Fruit fly (Drosophila melanogaster): ENCODE results near the gene Unc-76.

Unc-76 gene

DNA sequence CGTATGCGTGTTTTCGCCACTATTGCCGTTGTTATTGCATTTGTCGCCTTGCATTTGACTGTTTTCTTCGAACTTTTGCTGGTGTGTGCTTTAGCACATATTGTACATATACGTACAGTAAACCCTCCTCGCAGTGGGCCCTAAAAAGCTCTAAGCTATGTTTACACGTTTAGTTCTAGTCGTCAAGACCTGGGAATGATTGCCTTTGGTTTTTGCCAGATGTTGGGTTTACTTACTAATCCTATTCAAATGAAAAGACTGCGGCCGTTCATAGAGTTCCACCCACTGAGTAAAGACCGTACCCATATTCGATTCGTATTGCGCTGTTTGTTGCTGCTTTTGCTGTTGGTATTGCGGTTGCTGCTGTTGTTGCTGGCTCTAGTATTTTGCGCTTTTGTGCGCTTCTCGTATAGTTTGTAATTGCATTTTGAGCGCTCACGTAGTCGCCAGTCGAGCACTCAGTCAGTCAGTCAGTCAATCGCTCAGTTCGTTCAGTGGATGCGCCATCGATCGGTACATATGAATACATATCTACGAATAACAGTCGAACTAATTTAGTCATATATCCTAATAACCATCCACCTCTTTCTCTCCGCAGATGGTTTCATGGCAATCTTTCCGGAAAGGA is 27.5 kb downstream of the Unc-76 start (continued):
- TF ChIP-seq Atf-2 (GFP tag; optimal IDR thresholded peaks at IDR 0.05) (no peak), jumu (GFP tag; optimal IDR thresholded peaks at IDR 0.05) (no peak), Meics (GFP tag; optimal IDR thresholded peaks at IDR 0.05) (no peak), vvl (GFP tag; IDR thresholded peaks at IDR 0.05) (0 out of 2 replicates have a peak, but pooled peaks have one; percentile 38), CG6791 (GFP tag; IDR thresholded peaks at IDR 0.05; ENCODE audit: partially characterized antibody) (no peak), yki (optimal IDR thresholded peaks at IDR 0.05) (no peak), ap (GFP tag; IDR thresholded peaks at IDR 0.05) (no peak), CG7928 (GFP tag; optimal IDR thresholded peaks at IDR 0.05) (no peak), slp2 (GFP tag; optimal IDR thresholded peaks at IDR 0.05) (no peak), so (GFP tag; IDR thresholded peaks at IDR 0.05) (no peak), Hr39 (optimal IDR thresholded peaks at IDR 0.05) (no peak), row (GFP tag; IDR thresholded peaks at IDR 0.05) (peak; percentile 43; the same call in 2 of the 3 replicates), CG8089 (GFP tag; optimal IDR thresholded peaks at IDR 0.05) (no peak), lilli (GFP tag; optimal IDR thresholded peaks at IDR 0.05) (no peak), CG10979 (tag; optimal IDR thresholded peaks at IDR 0.05) (no peak), Dek (tag; optimal IDR thresholded peaks at IDR 0.05) (no peak), CG8359 (GFP tag; optimal IDR thresholded peaks at IDR 0.05; ENCODE audit: borderline replicate concordance) (no peak), CG8281 (tag; optimal IDR thresholded peaks at IDR 0.05) (peak; percentile 65), CG11247 (GFP tag; IDR thresholded peaks at IDR 0.05) (no peak), Nf-YB (GFP tag; optimal IDR thresholded peaks at IDR 0.05) (no peak), CG34224 (GFP tag; IDR thresholded peaks at IDR 0.05; ENCODE audit: partially characterized antibody) (no peak), Dp (GFP tag; optimal IDR thresholded peaks at IDR 0.05) (no peak), E2f1 (GFP tag; IDR thresholded peaks at IDR 0.05) (0 out of 2 replicates have a peak, but pooled peaks have one; percentile 7), CG9932 (GFP tag; IDR thresholded peaks at IDR 0.05) (0 out of 2 replicates have a peak, but pooled peaks have one; percentile 12), CG17359 (tag; optimal IDR thresholded peaks at IDR 0.05) (peak; percentile 7), H2.0 (GFP tag; IDR thresholded peaks at IDR 0.05) (no peak), HmgZ (tag; optimal IDR thresholded peaks at IDR 0.05) (no peak), CG14014 (GFP tag; IDR thresholded peaks at IDR 0.05) (no peak), HLH54F (GFP tag; optimal IDR thresholded peaks at IDR 0.05) (no peak), repo (GFP tag; optimal IDR thresholded peaks at IDR 0.05) (no peak), dan (GFP tag; IDR thresholded peaks at IDR 0.05) (no peak), ssp (GFP tag; IDR thresholded peaks at IDR 0.05) (no peak), grn (GFP tag; optimal IDR thresholded peaks at IDR 0.05) (no peak), grau (tag; optimal IDR thresholded peaks at IDR 0.05) (peak; percentile 60), CG15479 (GFP tag; optimal IDR thresholded peaks at IDR 0.05) (no peak), chn (GFP tag; optimal IDR thresholded peaks at IDR 0.05) (no peak), sens (GFP tag) (no peak), tio (GFP tag; optimal IDR thresholded peaks at IDR 0.05) (no peak), CG33213 (GFP tag; optimal IDR thresholded peaks at IDR 0.05) (no peak), gro (GFP tag; optimal IDR thresholded peaks at IDR 0.05) (no peak), en (GFP tag; optimal IDR thresholded peaks at IDR 0.05) (no peak), CG18262 (tag; optimal IDR thresholded peaks at IDR 0.05) (no peak), CG4730 (GFP tag; IDR thresholded peaks at IDR 0.05) (no peak), Side (GFP tag; optimal IDR thresholded peaks at IDR 0.05) (no peak), Doc2 (GFP tag; IDR thresholded peaks at IDR 0.05) (no peak), cad (GFP tag; optimal IDR thresholded peaks at IDR 0.05) (no peak), Six4 (GFP tag; optimal IDR thresholded peaks at IDR 0.05) (no peak)
